Worm (Caenorhabditis elegans) whole organism, young adult: Measurements from ENCODE around the gene B0284.3.
A peak's percentile ranks its signal among the peaks of the same experiment; 100 is the strongest.

ENCODE experiments used
- B0336.3 ChIP-seq: fragments of 200-800 bp; sonication (Bioruptor generic); IDR thresholded peaks from 2 replicates; pipeline ENCODE4 v1.3.6; 2022; ENCODE audit warnings: missing genetic modification characterization, missing compliant biosample characterization
- F10E7.11 ChIP-seq: sonication (generic microtip); optimal IDR thresholded peaks from 2 replicates; lab custom pipeline; 2017; ENCODE audit warnings: mild to moderate bottlenecking, missing genetic modification characterization, moderate library complexity, missing compliant biosample characterization
- F33H1.4 ChIP-seq: fragments of 200-800 bp; sonication (Bioruptor generic); IDR thresholded peaks from 2 replicates; pipeline ENCODE4 v1.3.6; 2022; ENCODE audit warnings: missing genetic modification reagents, missing genetic modification characterization, missing compliant biosample characterization
- F37B4.10 ChIP-seq: fragments of 200-800 bp; sonication (Bioruptor generic); IDR thresholded peaks from 2 replicates; pipeline ENCODE4 v1.3.6; 2022; ENCODE audit warnings: missing genetic modification characterization, missing compliant biosample characterization
- F57C9.4 ChIP-seq: sonication (generic microtip); optimal IDR thresholded peaks from 2 replicates; lab custom pipeline; 2017; ENCODE audit warnings: mild to moderate bottlenecking, missing genetic modification characterization, missing compliant biosample characterization
- K11D2.4 ChIP-seq: fragments of 200-800 bp; sonication (Bioruptor generic); IDR thresholded peaks from 2 replicates; pipeline ENCODE4 v1.3.6; 2022; ENCODE audit warnings: missing genetic modification reagents, missing genetic modification characterization, missing compliant biosample characterization
- K12H6.12 ChIP-seq: fragments of 200-800 bp; sonication (Bioruptor generic); optimal IDR thresholded peaks from 2 replicates; lab custom pipeline; 2018; ENCODE audit warnings: mild to moderate bottlenecking, missing genetic modification characterization, missing compliant biosample characterization
- T26A5.8 ChIP-seq: sonication (generic microtip); optimal IDR thresholded peaks from 2 replicates; lab custom pipeline; 2016; ENCODE audit warnings: missing genetic modification characterization, missing compliant biosample characterization
- Y56A3A.18 ChIP-seq: fragments of 200-800 bp; sonication (Bioruptor generic); IDR thresholded peaks from 2 replicates; pipeline ENCODE4 v1.3.6; 2022; ENCODE audit warnings: missing genetic modification reagents, missing genetic modification characterization, missing compliant biosample characterization
- ZK185.1 ChIP-seq: sonication (generic microtip); optimal IDR thresholded peaks from 2 replicates; lab custom pipeline; 2016; ENCODE audit warnings: mild to moderate bottlenecking, missing genetic modification characterization, missing compliant biosample characterization; ENCODE audit not compliant: poor library complexity, severe bottlenecking
- akir-1 ChIP-seq: fragments of 200-800 bp; sonication (Bioruptor generic); optimal IDR thresholded peaks from 2 replicates; lab custom pipeline; 2018; ENCODE audit warnings: mild to moderate bottlenecking, missing genetic modification characterization, moderate library complexity, missing compliant biosample characterization
- atf-7 ChIP-seq: sonication (generic microtip); optimal IDR thresholded peaks from 2 replicates; lab custom pipeline; 2017; ENCODE audit warnings: mild to moderate bottlenecking, missing genetic modification characterization, missing compliant biosample characterization
- attf-3 ChIP-seq: fragments of 200-800 bp; sonication (Bioruptor generic); conservative IDR thresholded peaks from 2 replicates; pipeline ENCODE4 v1.3.6; 2022; ENCODE audit warnings: missing genetic modification reagents, missing genetic modification characterization, missing compliant biosample characterization
- attf-6 ChIP-seq: fragments of 200-800 bp; sonication (Bioruptor generic); IDR thresholded peaks from 2 replicates; pipeline ENCODE4 v1.3.6; 2022; ENCODE audit warnings: missing genetic modification reagents, missing genetic modification characterization, missing compliant biosample characterization
- ccch-3 ChIP-seq: fragments of 200-800 bp; sonication (Bioruptor generic); optimal IDR thresholded peaks from 2 replicates; lab custom pipeline; 2018; ENCODE audit warnings: mild to moderate bottlenecking, missing genetic modification characterization, missing compliant biosample characterization
- cebp-2 ChIP-seq: fragments of 200-800 bp; sonication (Bioruptor generic); IDR thresholded peaks from 2 replicates; pipeline ENCODE4 v1.3.6; 2022; ENCODE audit warnings: missing genetic modification characterization, missing compliant biosample characterization
- ceh-100 ChIP-seq: fragments of 200-800 bp; sonication (Bioruptor generic); IDR thresholded peaks from 2 replicates; pipeline ENCODE4 v1.3.6; 2022; ENCODE audit warnings: missing genetic modification reagents, missing genetic modification characterization, missing compliant biosample characterization
- ceh-40 ChIP-seq: fragments of 200-800 bp; sonication (Bioruptor generic); IDR thresholded peaks from 2 replicates; pipeline ENCODE4 v1.3.6; 2022; ENCODE audit warnings: missing genetic modification characterization, missing compliant biosample characterization
- dox-1 ChIP-seq: fragments of 200-800 bp; sonication (Bioruptor generic); IDR thresholded peaks from 2 replicates; pipeline ENCODE4 v1.3.6; 2022; ENCODE audit warnings: missing genetic modification reagents, missing genetic modification characterization, missing compliant biosample characterization
- dpff-1 ChIP-seq: sonication (generic microtip); optimal IDR thresholded peaks from 2 replicates; lab custom pipeline; 2017; ENCODE audit warnings: mild to moderate bottlenecking, missing genetic modification characterization, missing compliant biosample characterization
- egl-18 ChIP-seq: fragments of 200-800 bp; sonication (Bioruptor generic); IDR thresholded peaks from 2 replicates; pipeline ENCODE4 v1.3.6; 2022; ENCODE audit warnings: missing genetic modification reagents, missing genetic modification characterization, missing compliant biosample characterization
- egl-44 ChIP-seq: fragments of 200-800 bp; sonication (Bioruptor generic); IDR thresholded peaks from 2 replicates; pipeline ENCODE4 v1.3.6; 2022; ENCODE audit warnings: missing genetic modification reagents, missing genetic modification characterization, missing compliant biosample characterization
- ekl-4 ChIP-seq: fragments of 200-800 bp; sonication (Bioruptor generic); IDR thresholded peaks from 2 replicates; pipeline ENCODE4 v1.3.6; 2022; ENCODE audit warnings: missing genetic modification reagents, missing genetic modification characterization, missing compliant biosample characterization
- him-1 ChIP-seq: sonication (generic microtip); optimal IDR thresholded peaks from 2 replicates; lab custom pipeline; 2016; ENCODE audit warnings: missing genotype, missing genetic modification reagents, missing genetic modification characterization, missing compliant biosample characterization
- hlh-12 ChIP-seq: sonication (generic microtip); optimal IDR thresholded peaks from 2 replicates; lab custom pipeline; 2016; ENCODE audit warnings: missing genetic modification characterization, missing compliant biosample characterization
- hmg-1.2 ChIP-seq: fragments of 200-800 bp; sonication (Bioruptor generic); IDR thresholded peaks from 2 replicates; pipeline ENCODE4 v1.3.6; 2022; ENCODE audit warnings: missing genetic modification reagents, missing genetic modification characterization, missing compliant biosample characterization
- hmg-20 ChIP-seq: fragments of 200-800 bp; sonication (Bioruptor generic); IDR thresholded peaks from 2 replicates; pipeline ENCODE4 v1.3.6; 2022; ENCODE audit warnings: missing genetic modification reagents, missing genetic modification characterization, missing compliant biosample characterization
- lin-26 ChIP-seq: fragments of 200-800 bp; sonication (Bioruptor generic); IDR thresholded peaks from 2 replicates; pipeline ENCODE4 v1.3.6; 2022; ENCODE audit warnings: missing genetic modification reagents, missing genetic modification characterization, missing compliant biosample characterization
- lin-35 ChIP-seq, 3 experiments: fragments of 150-350 bp in 2 of 3; sonication (generic microtip) in 1 of 3; optimal IDR thresholded peaks; 2 replicates each; lab custom pipeline; 2014 to 2018; ENCODE audit warnings: missing biosample characterization in 3 of 3, missing genetic modification characterization in 3 of 3, missing genetic modification reagents in 3 of 3
- lin-54 ChIP-seq: fragments of 200-800 bp; sonication (Bioruptor generic); optimal IDR thresholded peaks from 2 replicates; lab custom pipeline; 2018; ENCODE audit warnings: mild to moderate bottlenecking, missing genetic modification characterization, missing compliant biosample characterization
- madf-3 ChIP-seq: fragments of 200-800 bp; sonication (Bioruptor generic); IDR thresholded peaks from 2 replicates; pipeline ENCODE4 v1.3.6; 2022; ENCODE audit warnings: missing genetic modification reagents, missing genetic modification characterization, missing compliant biosample characterization
- madf-6 ChIP-seq: fragments of 200-800 bp; sonication (Bioruptor generic); IDR thresholded peaks from 2 replicates; pipeline ENCODE4 v1.3.6; 2022; ENCODE audit warnings: missing genetic modification reagents, missing genetic modification characterization, missing compliant biosample characterization
- mcd-1 ChIP-seq: fragments of 200-800 bp; sonication (Bioruptor generic); IDR thresholded peaks from 2 replicates; pipeline ENCODE4 v1.3.6; 2022; ENCODE audit warnings: missing genetic modification reagents, missing genetic modification characterization, missing compliant biosample characterization
- mxl-1 ChIP-seq: sonication (generic microtip); optimal IDR thresholded peaks from 2 replicates; lab custom pipeline; 2016; ENCODE audit warnings: missing genetic modification characterization, missing compliant biosample characterization
- nfya-1 ChIP-seq: sonication (generic microtip); optimal IDR thresholded peaks from 2 replicates; lab custom pipeline; 2017; ENCODE audit warnings: antibody characterized with exemption, missing compliant biosample characterization, missing genetic modification characterization, borderline replicate concordance; ENCODE audit not compliant: insufficient read depth
- nhr-179 ChIP-seq: sonication (generic microtip); optimal IDR thresholded peaks from 2 replicates; lab custom pipeline; 2016; ENCODE audit warnings: mild to moderate bottlenecking, missing genetic modification characterization, missing compliant biosample characterization
- nhr-27 ChIP-seq: fragments of 200-800 bp; sonication (Bioruptor generic); optimal IDR thresholded peaks from 2 replicates; lab custom pipeline; 2018; ENCODE audit warnings: mild to moderate bottlenecking, missing genetic modification characterization, moderate library complexity, missing compliant biosample characterization
- pbrm-1 ChIP-seq: fragments of 200-800 bp; sonication (Bioruptor generic); IDR thresholded peaks from 2 replicates; pipeline ENCODE4 v1.3.6; 2022; ENCODE audit warnings: missing genetic modification reagents, missing genetic modification characterization, missing compliant biosample characterization
- pha-4 ChIP-seq: fragments of 150-350 bp; sonication (generic microtip); optimal IDR thresholded peaks from 2 replicates; lab custom pipeline; 2014; ENCODE audit warnings: missing biosample characterization, missing genetic modification reagents, missing genetic modification characterization
- rec-8 ChIP-seq, 2 experiments: sonication (generic microtip); optimal IDR thresholded peaks; 2 replicates each; lab custom pipeline; 2016; ENCODE audit warnings: mild to moderate bottlenecking in 2 of 2, missing genetic modification characterization in 2 of 2, missing genetic modification reagents in 2 of 2, missing genotype in 2 of 2, missing biosample characterization in 1 of 2, missing compliant biosample characterization in 1 of 2, moderate library complexity in 1 of 2
- rpc-1 ChIP-seq, 2 experiments: fragments of 150-350 bp in 1 of 2; sonication (generic microtip) in 1 of 2; optimal IDR thresholded peaks; 2 replicates each; lab custom pipeline; 2014 to 2018; ENCODE audit warnings: missing biosample characterization in 1 of 2, missing genetic modification characterization in 1 of 2, missing genetic modification reagents in 1 of 2, missing genotype in 1 of 2
- snpc-1.3 ChIP-seq: sonication (generic microtip); optimal IDR thresholded peaks from 2 replicates; lab custom pipeline; 2017; ENCODE audit warnings: missing genetic modification characterization, mild to moderate bottlenecking, missing compliant biosample characterization, antibody characterized with exemption, moderate library complexity, missing genotype, missing genetic modification reagents; ENCODE audit not compliant: insufficient read depth
- sptf-2 ChIP-seq: fragments of 200-800 bp; sonication (Bioruptor generic); optimal IDR thresholded peaks from 2 replicates; lab custom pipeline; 2018; ENCODE audit warnings: mild to moderate bottlenecking, missing genetic modification characterization, missing compliant biosample characterization
- tbp1 ChIP-seq: fragments of 200-800 bp; sonication (Bioruptor generic); optimal IDR thresholded peaks from 2 replicates; lab custom pipeline; 2018; ENCODE audit warnings: mild to moderate bottlenecking, missing genetic modification characterization, missing compliant biosample characterization
- tlf-1 ChIP-seq: fragments of 200-800 bp; sonication (Bioruptor generic); optimal IDR thresholded peaks from 2 replicates; lab custom pipeline; 2018; ENCODE audit warnings: mild to moderate bottlenecking, missing genetic modification characterization, missing compliant biosample characterization
- unc-62 ChIP-seq: fragments of 150-350 bp; optimal IDR thresholded peaks from 2 replicates; lab custom pipeline; 2014; ENCODE audit warnings: missing biosample characterization, missing genetic modification reagents, missing genetic modification characterization
- ztf-28 ChIP-seq: fragments of 200-800 bp; sonication (Bioruptor generic); IDR thresholded peaks from 2 replicates; pipeline ENCODE4 v1.3.6; 2022; ENCODE audit warnings: missing genetic modification reagents, missing genetic modification characterization, missing compliant biosample characterization

B0284.3 gene

ce11 chrIII:4428797-4429196 is 49.2 kb upstream of the B0284.3 start (continued):
- peak; percentile 25 for TF ChIP-seq lin-54 (GFP tag; lab: Kevin White, UChicago)
- no peak for TF ChIP-seq dpff-1 (tag; lab: Kevin White, UChicago)
- peak; percentile 58 for TF ChIP-seq rpc-1 (optimal IDR thresholded peaks at IDR 0.05; lab: Kevin White, UChicago)
- peak; percentile 77 for TF ChIP-seq rpc-1 (tag; optimal IDR thresholded peaks at IDR 0.05; lab: Kevin White, UChicago)
- TF ChIP-seq pbrm-1 (GFP tag; lab: Robert Waterston, UW), result peak; percentile 42; the same call in 1 of the 2 replicates
- no peak for TF ChIP-seq nhr-179
- peak; percentile 89; the same call in 1 of the 2 replicates for TF ChIP-seq lin-26 (GFP tag; lab: Robert Waterston, UW)
- TF ChIP-seq mxl-1, result no peak
- no peak for TF ChIP-seq T26A5.8 (tag; lab: Kevin White, UChicago)
- no peak for TF ChIP-seq F10E7.11
- no peak for TF ChIP-seq ZK185.1
- TF ChIP-seq hmg-20 (GFP tag; lab: Robert Waterston, UW), result no peak
- TF ChIP-seq lin-35 (GFP tag; optimal IDR thresholded peaks at IDR 0.05; lab: Kevin White, UChicago), result no peak
- TF ChIP-seq nfya-1 (tag; lab: Kevin White, UChicago), result no peak
- TF ChIP-seq ztf-28, result no peak
- peak; percentile 77 for TF ChIP-seq dox-1 (GFP tag; lab: Robert Waterston, UW)
- TF ChIP-seq F37B4.10 (GFP tag; lab: Robert Waterston, UW), result no peak
- TF ChIP-seq F33H1.4 (GFP tag; lab: Robert Waterston, UW), result peak; percentile 7; the same call in 1 of the 2 replicates
- TF ChIP-seq Y56A3A.18 (GFP tag; lab: Robert Waterston, UW), result no peak
- TF ChIP-seq ceh-40 (GFP tag; lab: Robert Waterston, UW), result no peak
- TF ChIP-seq B0336.3, result peak; percentile 20; the same call in 1 of the 2 replicates
- no peak for TF ChIP-seq ceh-100 (GFP tag; lab: Robert Waterston, UW)
- TF ChIP-seq him-1, result peak; percentile 54
- TF ChIP-seq unc-62, result no peak
- TF ChIP-seq tlf-1 (GFP tag; lab: Kevin White, UChicago), result no peak
- TF ChIP-seq snpc-1.3 (tag; lab: Kevin White, UChicago), result no peak
- peak; percentile 47; the same call in 1 of the 2 replicates for TF ChIP-seq ekl-4
- no peak for TF ChIP-seq egl-18
- no peak for TF ChIP-seq hlh-12 (tag; lab: Kevin White, UChicago)
- TF ChIP-seq F57C9.4 (tag; lab: Kevin White, UChicago), result no peak
- TF ChIP-seq attf-6 (GFP tag; lab: Robert Waterston, UW), result no peak
- TF ChIP-seq mcd-1 (GFP tag; lab: Robert Waterston, UW), result no peak
- no peak for TF ChIP-seq nhr-27
- TF ChIP-seq K11D2.4 (GFP tag; lab: Robert Waterston, UW), result no peak
- TF ChIP-seq attf-3 (GFP tag; lab: Robert Waterston, UW), result no peak
- TF ChIP-seq atf-7 (tag; lab: Kevin White, UChicago), result no peak
- peak; percentile 61 for TF ChIP-seq madf-6 (GFP tag; lab: Robert Waterston, UW)
- TF ChIP-seq hmg-1.2, result peak; percentile 54
- TF ChIP-seq cebp-2 (GFP tag; lab: Robert Waterston, UW), result no peak
- no peak for TF ChIP-seq madf-3 (GFP tag; lab: Robert Waterston, UW)
- no peak for TF ChIP-seq sptf-2
- no peak for TF ChIP-seq akir-1
- TF ChIP-seq K12H6.12 (tag; lab: Kevin White, UChicago), result no peak
- TF ChIP-seq pha-4, result no peak
- TF ChIP-seq tbp1, result peak; percentile 88
- peak in 1 of 2 experiments; percentile 30 for TF ChIP-seq rec-8 (tag; optimal IDR thresholded peaks at IDR 0.05; lab: Kevin White, UChicago)
- peak; percentile 68; the same call in 1 of the 2 replicates for TF ChIP-seq egl-44 (GFP tag; lab: Robert Waterston, UW)
- TF ChIP-seq ccch-3 (GFP tag; lab: Kevin White, UChicago), result no peak
- TF ChIP-seq, all 124 proteins: peak for 38
